Fruit fly (Drosophila melanogaster) whole organism, adult: ENCODE data around the gene CecC.

Source experiments
- CG11617 ChIP-seq: fragments of 200-800 bp; sonication (Bioruptor generic); optimal IDR thresholded peaks from 2 replicates; lab custom pipeline; 2017; ENCODE audit warnings: mild to moderate bottlenecking, missing biosample characterization, missing genetic modification reagents, missing genetic modification characterization
- CG12768 ChIP-seq: fragments of 200-800 bp; sonication (Bioruptor generic); optimal IDR thresholded peaks from 2 replicates; lab custom pipeline; 2017; ENCODE audit warnings: missing biosample characterization, missing genetic modification characterization, mild to moderate bottlenecking, moderate library complexity, missing genetic modification reagents
- CG14711 ChIP-seq: fragments of 200-800 bp; sonication (Bioruptor generic); optimal IDR thresholded peaks from 2 replicates; lab custom pipeline; 2018; ENCODE audit warnings: missing biosample characterization, mild to moderate bottlenecking, missing genetic modification characterization, moderate library complexity
- CG1620 ChIP-seq: fragments of 200-800 bp; sonication (Bioruptor generic); optimal IDR thresholded peaks from 2 replicates; lab custom pipeline; 2016; ENCODE audit warnings: missing biosample characterization, missing genetic modification characterization
- CG33017 ChIP-seq: fragments of 200-800 bp; sonication (Bioruptor generic); optimal IDR thresholded peaks from 2 replicates; lab custom pipeline; 2018; ENCODE audit warnings: missing biosample characterization, mild to moderate bottlenecking, missing genetic modification characterization, moderate library complexity
- CG5204 ChIP-seq: fragments of 200-800 bp; sonication (Bioruptor generic); optimal IDR thresholded peaks from 2 replicates; lab custom pipeline; 2016; ENCODE audit warnings: missing biosample characterization, missing genetic modification characterization
- CG7045 ChIP-seq: fragments of 200-800 bp; sonication (Bioruptor generic); optimal IDR thresholded peaks from 2 replicates; lab custom pipeline; 2017; ENCODE audit warnings: missing biosample characterization, mild to moderate bottlenecking, missing genetic modification characterization
- CG7101 ChIP-seq: fragments of 200-800 bp; sonication (Bioruptor generic); optimal IDR thresholded peaks from 2 replicates; lab custom pipeline; 2018; ENCODE audit warnings: missing biosample characterization, mild to moderate bottlenecking, missing genetic modification characterization, moderate library complexity
- Clk ChIP-seq: fragments of 200-800 bp; sonication (Bioruptor generic); optimal IDR thresholded peaks from 2 replicates; lab custom pipeline; 2017; ENCODE audit warnings: missing biosample characterization, missing genetic modification characterization
- Crg-1 ChIP-seq: fragments of 200-800 bp; sonication (Bioruptor generic); optimal IDR thresholded peaks from 2 replicates; lab custom pipeline; 2016; ENCODE audit warnings: missing biosample characterization, missing genetic modification characterization
- Hr96 ChIP-seq: fragments of 200-800 bp; sonication (Bioruptor generic); optimal IDR thresholded peaks from 2 replicates; lab custom pipeline; 2016; ENCODE audit warnings: missing biosample characterization, missing genetic modification characterization
- Mnt ChIP-seq: fragments of 200-800 bp; sonication (Bioruptor generic); optimal IDR thresholded peaks from 2 replicates; lab custom pipeline; 2016; ENCODE audit warnings: missing biosample characterization, mild to moderate bottlenecking, missing genetic modification characterization
- bab1 ChIP-seq: fragments of 200-800 bp; sonication (Bioruptor generic); optimal IDR thresholded peaks from 3 replicates; lab custom pipeline; 2019; ENCODE audit warnings: missing biosample characterization, mild to moderate bottlenecking, missing genetic modification characterization, moderate library complexity
- cic ChIP-seq: fragments of 200-800 bp; sonication (Bioruptor generic); optimal IDR thresholded peaks from 2 replicates; lab custom pipeline; 2017; ENCODE audit warnings: missing biosample characterization, mild to moderate bottlenecking, missing genetic modification characterization, moderate library complexity
- cnc ChIP-seq, 2 experiments: fragments of >200 bp; optimal IDR thresholded peaks; 2 replicates each; lab custom pipeline; 2017
- kay ChIP-seq: fragments of 200-800 bp; sonication (Bioruptor generic); peaks from one replicate; lab custom pipeline; 2016; ENCODE audit warnings: missing biosample characterization, missing genetic modification characterization, borderline replicate concordance
- ovo ChIP-seq: fragments of 200-800 bp; sonication (Bioruptor generic); optimal IDR thresholded peaks from 2 replicates; lab custom pipeline; 2016; ENCODE audit warnings: missing biosample characterization, missing genetic modification characterization
- pad ChIP-seq: fragments of 200-800 bp; sonication (Bioruptor generic); optimal IDR thresholded peaks from 3 replicates; lab custom pipeline; 2017; ENCODE audit warnings: missing biosample characterization, missing genetic modification characterization, mild to moderate bottlenecking, moderate library complexity, missing genetic modification reagents
- tj ChIP-seq: fragments of 200-800 bp; sonication (Bioruptor generic); optimal IDR thresholded peaks from 3 replicates; lab custom pipeline; 2017; ENCODE audit warnings: missing biosample characterization, mild to moderate bottlenecking, missing genetic modification characterization, moderate library complexity
- toe ChIP-seq: fragments of 200-800 bp; sonication (Bioruptor generic); optimal IDR thresholded peaks from 2 replicates; lab custom pipeline; 2016; ENCODE audit warnings: missing biosample characterization, missing genetic modification characterization

Gene CecC

DNA sequence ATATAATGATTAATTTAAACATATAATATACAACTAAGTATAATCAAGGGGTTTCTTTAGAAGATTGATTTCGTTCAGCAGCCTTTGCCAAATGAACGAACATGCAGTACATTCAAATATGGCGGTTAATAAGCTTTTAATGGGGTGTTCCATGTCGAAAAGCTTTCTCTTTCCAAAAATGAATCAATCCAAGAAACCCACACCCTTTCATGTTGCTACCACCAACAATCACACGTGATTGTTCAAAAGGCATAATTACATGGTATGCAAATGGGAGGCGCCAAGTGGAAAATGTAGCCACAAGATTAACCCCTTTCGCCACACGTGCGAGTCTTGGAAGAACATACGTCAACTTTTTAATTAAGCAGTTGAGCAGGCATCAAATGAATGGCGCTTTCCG lies 10.3 kb upstream of the CecC start:
- TF ChIP-seq Mnt (peak; percentile 24), bab1 (GFP tag; lab: Kevin White, UChicago) (peak; percentile 67), Clk (no peak)

DNA sequence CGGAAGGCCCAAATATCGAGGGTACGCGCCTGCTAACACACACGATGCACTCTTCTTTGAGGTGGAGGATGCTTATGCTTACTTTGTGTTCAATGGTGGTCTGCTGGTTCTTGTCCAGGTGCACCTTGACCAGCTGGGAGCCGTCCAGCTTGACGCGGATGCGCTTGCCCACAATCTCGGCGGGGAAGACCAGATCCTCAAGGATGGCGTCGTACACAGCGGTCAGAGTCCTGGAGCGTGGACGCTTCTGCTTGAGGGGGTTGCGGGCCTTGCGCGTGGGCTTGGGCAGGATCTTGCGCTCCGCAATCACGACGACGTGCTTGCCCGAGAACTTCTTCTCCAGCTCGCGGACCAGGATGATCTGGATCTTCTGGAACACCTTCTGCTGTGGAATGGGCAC lies 8.3 kb upstream of the CecC start:
- no peak for TF ChIP-seq CG14711 (tag; lab: Kevin White, UChicago)
- TF ChIP-seq toe (GFP tag; lab: Kevin White, UChicago): no peak

- TF ChIP-seq pad (peak; percentile 55), CG33017 (tag; lab: Kevin White, UChicago) (peak; percentile 69), bab1 (GFP tag; lab: Kevin White, UChicago) (peak; percentile 84), Hr96 (GFP tag; lab: Kevin White, UChicago) (peak; percentile 69), CG12768 (GFP tag; lab: Kevin White, UChicago) (peak; percentile 64), kay (GFP tag; lab: Kevin White, UChicago) (peak; percentile 67), Mnt (peak; percentile 75), CG14711 (tag; lab: Kevin White, UChicago) (peak; percentile 55), toe (GFP tag; lab: Kevin White, UChicago) (peak; percentile 74), cnc (optimal IDR thresholded peaks at IDR 0.05; lab: Kevin White, UChicago) (no peak), CG7045 (GFP tag; lab: Kevin White, UChicago) (peak; percentile 67), Crg-1 (peak; percentile 45), CG1620 (GFP tag; lab: Kevin White, UChicago) (peak; percentile 69), ovo (GFP tag; lab: Kevin White, UChicago) (peak; percentile 52), Clk (peak; percentile 62), CG5204 (GFP tag; lab: Kevin White, UChicago) (peak; percentile 69), CG11617 (GFP tag; lab: Kevin White, UChicago) (peak; percentile 88), cic (GFP tag; lab: Kevin White, UChicago) (peak; percentile 51), CG7101 (peak; percentile 75), tj (GFP tag; lab: Kevin White, UChicago) (peak; percentile 59)
Measured at dm6 chr3R:30208766-30209484, 7.4 kb upstream of the CecC start, which contains the start of gene RpS7. RpS7 (minus strand) TSS chr3R:30209020.

- no peak for TF ChIP-seq Clk
- no peak for TF ChIP-seq bab1 (GFP tag; lab: Kevin White, UChicago)
- no peak for TF ChIP-seq cnc (optimal IDR thresholded peaks at IDR 0.05; lab: Kevin White, UChicago)
- no peak for TF ChIP-seq cic (GFP tag; lab: Kevin White, UChicago)
- no peak for TF ChIP-seq CG33017 (tag; lab: Kevin White, UChicago)
- TF ChIP-seq CG1620 (GFP tag; lab: Kevin White, UChicago): no peak
- TF ChIP-seq kay (GFP tag; lab: Kevin White, UChicago): no peak
- TF ChIP-seq Mnt: no peak
- TF ChIP-seq ovo (GFP tag; lab: Kevin White, UChicago): no peak
- no peak for TF ChIP-seq toe (GFP tag; lab: Kevin White, UChicago)
- TF ChIP-seq pad: no peak
- TF ChIP-seq Crg-1: no peak
- TF ChIP-seq Hr96 (GFP tag; lab: Kevin White, UChicago): no peak
- TF ChIP-seq CG5204 (GFP tag; lab: Kevin White, UChicago): no peak
- no peak for TF ChIP-seq CG11617 (GFP tag; lab: Kevin White, UChicago)
Measured at dm6 chr3R:30209648-30210047, 6.6 kb upstream of the CecC start, which contains the start of gene Anp. Anp (plus strand) TSS chr3R:30209948.

DNA sequence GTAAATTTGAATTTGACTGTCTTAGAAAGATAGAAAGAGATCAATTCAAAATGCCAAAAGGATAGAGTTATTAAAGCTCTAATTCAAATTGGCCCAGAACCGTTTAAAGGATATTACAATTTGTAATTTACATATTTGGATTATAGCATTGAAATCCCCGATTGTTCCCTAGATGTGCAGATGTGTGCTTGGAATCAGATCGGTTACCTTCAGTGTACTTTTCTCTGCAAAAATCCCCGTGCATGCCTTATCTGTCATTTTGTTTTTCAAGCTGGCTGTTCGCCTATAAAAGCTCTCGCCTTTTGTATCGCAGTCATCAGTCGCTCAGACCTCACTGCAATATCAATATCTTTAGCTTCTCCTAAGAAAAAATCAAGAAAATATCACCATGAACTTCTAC lies 5.7 kb upstream of the CecC start, which contains the start of gene CecA1:
Gene CecA1 (plus strand): TSS at position 315 of the 400 bp plus-strand sequence.
- TF ChIP-seq CG33017 (tag; lab: Kevin White, UChicago): no peak
- TF ChIP-seq Mnt: no peak
- no peak for TF ChIP-seq ovo (GFP tag; lab: Kevin White, UChicago)
- TF ChIP-seq Hr96 (GFP tag; lab: Kevin White, UChicago): no peak
- TF ChIP-seq CG7101: no peak
- no peak for TF ChIP-seq Crg-1
- TF ChIP-seq CG1620 (GFP tag; lab: Kevin White, UChicago): no peak
- no peak for TF ChIP-seq kay (GFP tag; lab: Kevin White, UChicago)
- TF ChIP-seq pad: no peak
- TF ChIP-seq CG7045 (GFP tag; lab: Kevin White, UChicago): no peak

- TF ChIP-seq CG5204 (GFP tag; lab: Kevin White, UChicago) (no peak), CG33017 (tag; lab: Kevin White, UChicago) (no peak), toe (GFP tag; lab: Kevin White, UChicago) (no peak), Crg-1 (no peak), CG1620 (GFP tag; lab: Kevin White, UChicago) (no peak), tj (GFP tag; lab: Kevin White, UChicago) (no peak), CG11617 (GFP tag; lab: Kevin White, UChicago) (no peak)
Measured at dm6 chr3R:30211856-30212255, 4.4 kb upstream of the CecC start, which contains the start of gene CecA2. CecA2 (plus strand) TSS chr3R:30212156.

DNA sequence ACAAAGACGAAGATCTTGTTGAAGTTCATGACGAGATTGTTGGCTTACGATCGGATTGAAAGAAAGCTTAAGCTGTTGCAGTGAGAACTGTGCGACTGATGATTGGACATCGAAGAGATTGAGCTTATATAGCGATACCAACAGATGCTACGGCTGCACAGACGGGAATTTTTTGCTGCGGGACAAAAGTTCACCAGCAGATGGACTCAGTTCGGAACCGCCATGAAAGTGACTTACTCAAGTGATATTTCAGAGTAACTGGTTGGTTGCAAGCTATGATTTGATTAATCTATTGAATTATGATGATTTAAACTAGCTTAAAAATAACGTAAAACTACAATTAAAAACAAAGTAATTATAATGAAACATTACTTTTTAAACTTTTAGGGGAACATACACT lies 2.6 kb upstream of the CecC start, which contains the start of gene CecB:
Gene CecB (minus strand): TSS at position 101 of the 400 bp plus-strand sequence.
- no peak for TF ChIP-seq CG12768 (GFP tag; lab: Kevin White, UChicago)
- no peak for TF ChIP-seq CG5204 (GFP tag; lab: Kevin White, UChicago)
- TF ChIP-seq tj (GFP tag; lab: Kevin White, UChicago): no peak
- TF ChIP-seq CG33017 (tag; lab: Kevin White, UChicago): no peak
- no peak for TF ChIP-seq cnc (optimal IDR thresholded peaks at IDR 0.05; lab: Kevin White, UChicago)
- no peak for TF ChIP-seq Clk
- no peak for TF ChIP-seq CG14711 (tag; lab: Kevin White, UChicago)
- TF ChIP-seq CG11617 (GFP tag; lab: Kevin White, UChicago): no peak
- no peak for TF ChIP-seq Hr96 (GFP tag; lab: Kevin White, UChicago)
- no peak for TF ChIP-seq toe (GFP tag; lab: Kevin White, UChicago)
- no peak for TF ChIP-seq bab1 (GFP tag; lab: Kevin White, UChicago)
- no peak for TF ChIP-seq Crg-1
- TF ChIP-seq kay (GFP tag; lab: Kevin White, UChicago): no peak
